Fruit fly (Drosophila melanogaster) Kc167 (cell line): ENCODE data around the gene AANATL7.

Source experiments
- Myc ChIP-seq: fragments of >200 bp; optimal IDR thresholded peaks from 2 replicates; lab custom pipeline; 2017; ENCODE audit warnings: missing external identifiers
- Sin3A ChIP-seq: fragments of >200 bp; optimal IDR thresholded peaks from 2 replicates; lab custom pipeline; 2018; ENCODE audit warnings: missing external identifiers
- h ChIP-seq: fragments of >200 bp; optimal IDR thresholded peaks from 3 replicates; lab custom pipeline; 2018; ENCODE audit warnings: missing external identifiers
- insv ChIP-seq: fragments of >200 bp; optimal IDR thresholded peaks from 3 replicates; lab custom pipeline; 2018; ENCODE audit warnings: missing external identifiers
- psq ChIP-seq: fragments of >200 bp; optimal IDR thresholded peaks from 2 replicates; lab custom pipeline; 2017; ENCODE audit warnings: missing external identifiers
- ttk ChIP-seq: sonication (Bioruptor generic); optimal IDR thresholded peaks from 2 replicates; lab custom pipeline; 2017; ENCODE audit warnings: missing external identifiers

The AANATL7 gene

dm6 chrX:2546664-2547487 lies 33.9 kb upstream of the AANATL7 start:
- TF ChIP-seq Myc (lab: Kevin White, UChicago) (no peak), insv (lab: Kevin White, UChicago) (no peak), psq (no peak), h (lab: Kevin White, UChicago) (no peak), Sin3A (no peak), ttk (lab: Kevin White, UChicago) (no peak)

dm6 chrX:2551906-2552305 lies 28.9 kb upstream of the AANATL7 start, which contains the start of gene Pdfr:
TSS of gene Pdfr (plus strand) at chrX:2552206.
- TF ChIP-seq psq (no peak), Sin3A (no peak), insv (lab: Kevin White, UChicago) (no peak), h (lab: Kevin White, UChicago) (no peak), Myc (lab: Kevin White, UChicago) (no peak), ttk (lab: Kevin White, UChicago) (no peak)

dm6 chrX:2553862-2554261 lies 26.9 kb upstream of the AANATL7 start:
- TF ChIP-seq h (lab: Kevin White, UChicago) (no peak), ttk (lab: Kevin White, UChicago) (no peak), psq (no peak), insv (lab: Kevin White, UChicago) (no peak), Sin3A (no peak), Myc (lab: Kevin White, UChicago) (no peak)

dm6 chrX:2581793-2582503 lies 1.2 kb downstream of the AANATL7 start:
- TF ChIP-seq ttk (lab: Kevin White, UChicago) (no peak), Myc (lab: Kevin White, UChicago) (no peak), psq (no peak), insv (lab: Kevin White, UChicago) (no peak), Sin3A (no peak), h (lab: Kevin White, UChicago) (no peak)

- no peak for TF ChIP-seq ttk (lab: Kevin White, UChicago)
- no peak for TF ChIP-seq insv (lab: Kevin White, UChicago)
- TF ChIP-seq Sin3A: no peak
- no peak for TF ChIP-seq psq
- no peak for TF ChIP-seq Myc (lab: Kevin White, UChicago)
- TF ChIP-seq h (lab: Kevin White, UChicago): no peak
These were observed 4.4 kb downstream of the AANATL7 start, which contains the start of gene CG13760 for dm6 chrX:2585055-2585715. TSS of gene CG13760 (minus strand) at chrX:2585699.

dm6 chrX:2585716-2586082 lies 4.9 kb downstream of the AANATL7 start, which contains the start of gene wds:
TSS of gene wds (plus strand) at chrX:2585980.
- no peak for TF ChIP-seq psq
- TF ChIP-seq Myc (lab: Kevin White, UChicago): no peak
- no peak for TF ChIP-seq Sin3A
- no peak for TF ChIP-seq ttk (lab: Kevin White, UChicago)
- TF ChIP-seq insv (lab: Kevin White, UChicago): no peak
- TF ChIP-seq h (lab: Kevin White, UChicago): no peak

dm6 chrX:2588415-2589411 lies 8.0 kb downstream of the AANATL7 start, which contains the start of gene egh:
TSS of gene egh (plus strand) at chrX:2588503.
- TF ChIP-seq insv (lab: Kevin White, UChicago) (no peak), h (lab: Kevin White, UChicago) (no peak), Myc (lab: Kevin White, UChicago) (no peak), psq (no peak), ttk (lab: Kevin White, UChicago) (no peak), Sin3A (no peak)

dm6 chrX:2589446-2590038 lies 8.8 kb downstream of the AANATL7 start:
- TF ChIP-seq ttk (lab: Kevin White, UChicago) (no peak), h (lab: Kevin White, UChicago) (no peak), Sin3A (no peak), Myc (lab: Kevin White, UChicago) (no peak)

- no peak for TF ChIP-seq psq
- no peak for TF ChIP-seq Myc (lab: Kevin White, UChicago)
- TF ChIP-seq Sin3A: no peak
- TF ChIP-seq h (lab: Kevin White, UChicago): no peak
- no peak for TF ChIP-seq insv (lab: Kevin White, UChicago)
- no peak for TF ChIP-seq ttk (lab: Kevin White, UChicago)
These were observed 9.8 kb downstream of the AANATL7 start for dm6 chrX:2590607-2591006.

- TF ChIP-seq Sin3A: no peak
- no peak for TF ChIP-seq insv (lab: Kevin White, UChicago)
- TF ChIP-seq h (lab: Kevin White, UChicago): no peak
- TF ChIP-seq ttk (lab: Kevin White, UChicago): no peak
- no peak for TF ChIP-seq Myc (lab: Kevin White, UChicago)
- no peak for TF ChIP-seq psq
These were observed 10.7 kb downstream of the AANATL7 start for dm6 chrX:2591315-2591999.
